Worm (Caenorhabditis elegans) whole organism, L1 larva: Measurements from ENCODE around the gene ZK1320.2.

ENCODE experiments used
- C16A3.4 ChIP-seq: fragments of 150-350 bp; optimal IDR thresholded peaks from 2 replicates; lab custom pipeline; 2014; ENCODE audit warnings: missing biosample characterization, missing genetic modification characterization
- C34B4.2 ChIP-seq: sonication (generic microtip); optimal IDR thresholded peaks from 2 replicates; lab custom pipeline; 2017; ENCODE audit warnings: mild to moderate bottlenecking, missing genetic modification characterization, missing compliant biosample characterization
- aha-1 ChIP-seq: fragments of 150-350 bp; optimal IDR thresholded peaks from 2 replicates; lab custom pipeline; 2014; ENCODE audit warnings: missing biosample characterization, missing genetic modification characterization
- ceh-63 ChIP-seq: fragments of 200-800 bp; sonication (Bioruptor generic); optimal IDR thresholded peaks from 2 replicates; lab custom pipeline; 2018; ENCODE audit warnings: mild to moderate bottlenecking, missing genetic modification characterization, missing compliant biosample characterization
- ceh-82 ChIP-seq, 3 experiments: fragments of 150-350 bp in 1 of 3; sonication (generic microtip) in 2 of 3; optimal IDR thresholded peaks; 2 replicates each; lab custom pipeline; 2014 to 2017; ENCODE audit warnings: missing biosample characterization in 3 of 3, missing genetic modification characterization in 3 of 3
- ceh-88 ChIP-seq: fragments of 200-800 bp; sonication (Bioruptor generic); IDR thresholded peaks from 2 replicates; pipeline ENCODE4 v1.3.6; 2022; ENCODE audit warnings: missing genetic modification characterization, missing compliant biosample characterization
- ces-1 ChIP-seq: fragments of 150-350 bp; optimal IDR thresholded peaks from 2 replicates; lab custom pipeline; 2014; ENCODE audit warnings: missing biosample characterization, missing genetic modification reagents, missing genetic modification characterization
- dpl-1 ChIP-seq, 3 experiments: fragments of 150-350 bp in 2 of 3; sonication (generic microtip) in 1 of 3; optimal IDR thresholded peaks; 2 replicates each; lab custom pipeline; 2014 to 2017; ENCODE audit warnings: missing biosample characterization in 3 of 3, missing genetic modification characterization in 3 of 3, missing genetic modification reagents in 3 of 3
- efl-3 ChIP-seq: fragments of 200-800 bp; sonication (Bioruptor generic); optimal IDR thresholded peaks from 2 replicates; lab custom pipeline; 2018; ENCODE audit warnings: mild to moderate bottlenecking, missing genetic modification characterization, missing compliant biosample characterization
- egl-13 ChIP-seq: sonication (generic microtip); optimal IDR thresholded peaks from 2 replicates; lab custom pipeline; 2016; ENCODE audit warnings: missing genotype, missing genetic modification reagents, missing genetic modification characterization, missing compliant biosample characterization
- egl-27 ChIP-seq, 2 experiments: fragments of 150-350 bp in 1 of 2; sonication (generic microtip); optimal IDR thresholded peaks; 3 replicates each; lab custom pipeline; 2017 to 2018; ENCODE audit warnings: missing biosample characterization in 2 of 2, missing genetic modification characterization in 2 of 2, missing genetic modification reagents in 2 of 2
- elt-3 ChIP-seq, 6 experiments: fragments of 150-350 bp in 1 of 6; sonication (generic microtip); optimal IDR thresholded peaks; 2 replicates each; lab custom pipeline; 2017 to 2018; ENCODE audit warnings: missing biosample characterization in 6 of 6, missing genetic modification characterization in 6 of 6, inconsistent platforms in 1 of 6
- ets-5 ChIP-seq: fragments of 200-800 bp; sonication (Bioruptor generic); IDR thresholded peaks from 2 replicates; pipeline ENCODE4 v1.3.6; 2022; ENCODE audit warnings: missing genetic modification characterization, missing compliant biosample characterization
- fkh-4 ChIP-seq: sonication (generic microtip); optimal IDR thresholded peaks from 2 replicates; lab custom pipeline; 2016; ENCODE audit warnings: missing compliant biosample characterization, missing genetic modification characterization, borderline replicate concordance
- fkh-8 ChIP-seq: sonication (generic microtip); optimal IDR thresholded peaks from 2 replicates; lab custom pipeline; 2016; ENCODE audit warnings: mild to moderate bottlenecking, missing genetic modification characterization, missing compliant biosample characterization
- fos-1 ChIP-seq: fragments of 150-350 bp; optimal IDR thresholded peaks from 2 replicates; lab custom pipeline; 2014; ENCODE audit warnings: missing biosample characterization, missing genetic modification characterization
- grh-1 ChIP-seq: fragments of 200-800 bp; sonication (Bioruptor generic); IDR thresholded peaks from 2 replicates; pipeline ENCODE4 v1.3.6; 2022; ENCODE audit warnings: missing genetic modification reagents, missing genetic modification characterization, missing compliant biosample characterization
- hlh-4 ChIP-seq: sonication (generic microtip); optimal IDR thresholded peaks from 2 replicates; lab custom pipeline; 2016; ENCODE audit warnings: mild to moderate bottlenecking, missing genetic modification characterization, missing compliant biosample characterization
- hpl-2 ChIP-seq: fragments of 150-350 bp; optimal IDR thresholded peaks from 2 replicates; lab custom pipeline; 2014; ENCODE audit warnings: missing biosample characterization, missing genetic modification reagents, missing genetic modification characterization
- irx-1 ChIP-seq: sonication (generic microtip); optimal IDR thresholded peaks from 2 replicates; lab custom pipeline; 2016; ENCODE audit warnings: missing genetic modification characterization, missing compliant biosample characterization
- isw-1 ChIP-seq: fragments of 200-800 bp; sonication (Bioruptor generic); IDR thresholded peaks from 2 replicates; pipeline ENCODE4 v1.3.6; 2022; ENCODE audit warnings: missing genetic modification characterization, missing compliant biosample characterization
- lin-14 ChIP-seq: fragments of 200-800 bp; sonication (Bioruptor generic); optimal IDR thresholded peaks from 2 replicates; lab custom pipeline; 2018; ENCODE audit warnings: mild to moderate bottlenecking, missing genetic modification characterization, moderate library complexity, missing compliant biosample characterization
- lin-15B ChIP-seq: fragments of 150-350 bp; sonication (generic microtip); optimal IDR thresholded peaks from 3 replicates; lab custom pipeline; 2014; ENCODE audit warnings: missing biosample characterization, missing genetic modification characterization
- lir-3 ChIP-seq: sonication (generic microtip); optimal IDR thresholded peaks from 2 replicates; lab custom pipeline; 2016; ENCODE audit warnings: mild to moderate bottlenecking, missing genetic modification characterization, moderate library complexity, missing compliant biosample characterization; ENCODE audit not compliant: poor library complexity
- lsy-2 ChIP-seq, 2 experiments: fragments of 150-350 bp; optimal IDR thresholded peaks; 2 replicates each; lab custom pipeline; 2014; ENCODE audit warnings: missing biosample characterization in 2 of 2, missing genetic modification characterization in 2 of 2
- mab-9 ChIP-seq: fragments of 200-800 bp; sonication (Bioruptor generic); IDR thresholded peaks from 2 replicates; pipeline ENCODE4 v1.3.6; 2022; ENCODE audit warnings: missing genetic modification reagents, missing genetic modification characterization, missing compliant biosample characterization
- mef-2 ChIP-seq: fragments of 150-350 bp; optimal IDR thresholded peaks from 2 replicates; lab custom pipeline; 2014; ENCODE audit warnings: missing biosample characterization, missing genetic modification characterization
- mep-1 ChIP-seq: fragments of 150-350 bp; optimal IDR thresholded peaks from 2 replicates; lab custom pipeline; 2014; ENCODE audit warnings: missing biosample characterization, missing genetic modification characterization
- nhr-11 ChIP-seq: fragments of 150-350 bp; optimal IDR thresholded peaks from 2 replicates; lab custom pipeline; 2014; ENCODE audit warnings: missing biosample characterization, missing genetic modification characterization
- nhr-12 ChIP-seq: sonication (generic microtip); optimal IDR thresholded peaks from 2 replicates; lab custom pipeline; 2017; ENCODE audit warnings: missing biosample characterization, missing genetic modification characterization
- nhr-19 ChIP-seq: fragments of 200-800 bp; sonication (Bioruptor generic); conservative IDR thresholded peaks from 2 replicates; pipeline ENCODE4 v1.3.6; 2022; ENCODE audit warnings: missing genetic modification characterization, missing compliant biosample characterization
- nhr-237 ChIP-seq: fragments of 150-350 bp; optimal IDR thresholded peaks from 2 replicates; lab custom pipeline; 2014; ENCODE audit warnings: missing biosample characterization, missing genetic modification characterization
- nhr-28 ChIP-seq: fragments of 150-350 bp; optimal IDR thresholded peaks from 2 replicates; lab custom pipeline; 2014; ENCODE audit warnings: missing biosample characterization, missing genetic modification characterization
- nhr-77 ChIP-seq: fragments of 150-350 bp; optimal IDR thresholded peaks from 2 replicates; lab custom pipeline; 2014; ENCODE audit warnings: missing biosample characterization, missing genetic modification characterization
- nhr-84 ChIP-seq: sonication (generic microtip); optimal IDR thresholded peaks from 2 replicates; lab custom pipeline; 2017; ENCODE audit warnings: missing biosample characterization, missing genetic modification characterization
- nhr-85 ChIP-seq: sonication (generic microtip); peaks from one replicate; lab custom pipeline; 2016; ENCODE audit warnings: missing genetic modification characterization, inconsistent platforms, missing compliant biosample characterization
- nhr-90 ChIP-seq: sonication (generic microtip); optimal IDR thresholded peaks from 2 replicates; lab custom pipeline; 2016; ENCODE audit warnings: mild to moderate bottlenecking, missing genetic modification characterization, missing compliant biosample characterization; ENCODE audit not compliant: poor library complexity
- pag-3 ChIP-seq: sonication (generic microtip); optimal IDR thresholded peaks from 2 replicates; lab custom pipeline; 2017; ENCODE audit warnings: missing genetic modification characterization, mild to moderate bottlenecking, missing compliant biosample characterization, antibody characterized with exemption, borderline replicate concordance; ENCODE audit not compliant: insufficient read depth
- pqm-1 ChIP-seq: sonication (generic microtip); optimal IDR thresholded peaks from 3 replicates; lab custom pipeline; 2017; ENCODE audit warnings: missing biosample characterization, missing genetic modification characterization
- rnt-1 ChIP-seq: sonication (generic microtip); optimal IDR thresholded peaks from 2 replicates; lab custom pipeline; 2016; ENCODE audit warnings: mild to moderate bottlenecking, missing genetic modification characterization, moderate library complexity, missing compliant biosample characterization
- snpc-4 ChIP-seq: fragments of 150-350 bp; optimal IDR thresholded peaks from 2 replicates; lab custom pipeline; 2014; ENCODE audit warnings: missing biosample characterization, missing genetic modification characterization
- sox-4 ChIP-seq: sonication (generic microtip); optimal IDR thresholded peaks from 2 replicates; lab custom pipeline; 2016; ENCODE audit warnings: missing genetic modification characterization, missing compliant biosample characterization
- sptf-1 ChIP-seq: fragments of 150-350 bp; optimal IDR thresholded peaks from 2 replicates; lab custom pipeline; 2014; ENCODE audit warnings: missing biosample characterization, missing genetic modification characterization
- sup-37 ChIP-seq: fragments of 200-800 bp; sonication (Bioruptor generic); optimal IDR thresholded peaks from 2 replicates; lab custom pipeline; 2018; ENCODE audit warnings: mild to moderate bottlenecking, missing genetic modification characterization, missing compliant biosample characterization
- swsn-7 ChIP-seq: sonication (generic microtip); optimal IDR thresholded peaks from 2 replicates; lab custom pipeline; 2016; ENCODE audit warnings: missing genetic modification characterization, missing compliant biosample characterization
- tbx-2 ChIP-seq: sonication (generic microtip); optimal IDR thresholded peaks from 2 replicates; lab custom pipeline; 2016; ENCODE audit warnings: missing genetic modification characterization, missing compliant biosample characterization
- tlp-1 ChIP-seq: fragments of 150-350 bp; optimal IDR thresholded peaks from 2 replicates; lab custom pipeline; 2014; ENCODE audit warnings: missing biosample characterization, missing genetic modification characterization
- unc-30 ChIP-seq: sonication (generic microtip); optimal IDR thresholded peaks from 2 replicates; lab custom pipeline; 2017; ENCODE audit warnings: missing biosample characterization, missing genetic modification characterization
- unc-62 ChIP-seq: fragments of 150-350 bp; optimal IDR thresholded peaks from 2 replicates; lab custom pipeline; 2014; ENCODE audit warnings: missing biosample characterization, missing genetic modification reagents, missing genetic modification characterization
- xbp-1 ChIP-seq: sonication (generic microtip); optimal IDR thresholded peaks from 2 replicates; lab custom pipeline; 2016; ENCODE audit warnings: missing genetic modification characterization, missing compliant biosample characterization
- zip-4 ChIP-seq: fragments of 200-800 bp; sonication (Bioruptor generic); optimal IDR thresholded peaks from 2 replicates; lab custom pipeline; 2018; ENCODE audit warnings: mild to moderate bottlenecking, missing genetic modification characterization, moderate library complexity, missing compliant biosample characterization
- ztf-11 ChIP-seq, 2 experiments: sonication (generic microtip); optimal IDR thresholded peaks; 2 replicates each; lab custom pipeline; 2016 to 2017; ENCODE audit warnings: missing genetic modification characterization in 2 of 2, missing biosample characterization in 1 of 2, missing compliant biosample characterization in 1 of 2
- ztf-4 ChIP-seq: fragments of 150-350 bp; optimal IDR thresholded peaks from 2 replicates; lab custom pipeline; 2014; ENCODE audit warnings: missing biosample characterization, missing genetic modification characterization

Gene ZK1320.2

DNA sequence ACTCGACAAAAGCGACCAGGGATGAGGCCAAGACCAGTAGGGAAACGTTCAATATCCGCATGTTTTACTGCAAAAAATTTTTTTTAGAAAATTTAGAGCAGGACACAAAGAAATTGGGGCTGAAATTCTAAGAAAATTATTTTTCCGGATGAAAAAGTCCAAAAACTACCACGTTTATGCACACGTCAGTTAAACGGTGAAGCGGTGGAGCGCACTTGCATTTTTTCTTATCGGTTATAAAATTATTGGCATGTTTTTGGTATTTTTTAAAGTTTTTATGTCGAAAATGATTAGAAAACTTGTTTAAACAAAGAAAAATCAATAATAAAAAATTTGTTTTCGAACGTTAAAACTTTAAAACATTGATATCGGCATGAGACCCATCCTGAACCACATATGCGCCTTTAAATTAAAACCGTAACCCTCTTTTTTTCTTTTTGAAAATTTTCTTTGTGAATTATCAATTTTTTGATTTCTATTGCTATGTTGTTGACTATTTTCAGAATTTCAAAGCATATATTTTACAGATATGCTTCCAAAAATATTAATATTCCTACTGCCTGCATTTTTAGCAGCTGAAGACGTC is 34.6 kb downstream of the ZK1320.2 start, which contains the start of the genes dnj-20 and ZK1307.8 (continued):
- TF ChIP-seq nhr-19 (GFP tag; lab: Robert Waterston, UW) (no peak), irx-1 (tag; lab: Kevin White, UChicago) (no peak), zip-4 (GFP tag; lab: Kevin White, UChicago) (no peak), pqm-1 (no peak), xbp-1 (peak; percentile 98), sox-4 (tag; lab: Kevin White, UChicago) (no peak), C16A3.4 (tag; lab: Kevin White, UChicago) (peak; percentile 27), hpl-2 (no peak), elt-3 (tag; optimal IDR thresholded peaks at IDR 0.05; lab: Kevin White, UChicago) (peak in 1 of 6 experiments; percentile 33), egl-13 (no peak), ceh-63 (GFP tag; lab: Kevin White, UChicago) (no peak), lir-3 (tag; lab: Kevin White, UChicago) (no peak), snpc-4 (tag; lab: Kevin White, UChicago) (no peak), nhr-77 (no peak), lsy-2 (tag; optimal IDR thresholded peaks at IDR 0.05; lab: Kevin White, UChicago) (peak; percentile 14 to 46), unc-62 (GFP tag; lab: Kevin White, UChicago) (no peak), mab-9 (no peak), ceh-88 (GFP tag; lab: Robert Waterston, UW) (no peak), mef-2 (tag; lab: Kevin White, UChicago) (no peak), ztf-11 (tag; optimal IDR thresholded peaks at IDR 0.05; lab: Kevin White, UChicago) (no peak), sup-37 (GFP tag; lab: Kevin White, UChicago) (no peak), nhr-90 (tag; lab: Kevin White, UChicago) (no peak), hlh-4 (tag; lab: Kevin White, UChicago) (no peak), ceh-82 (tag; optimal IDR thresholded peaks at IDR 0.05; lab: Kevin White, UChicago) (no peak), grh-1 (GFP tag; lab: Robert Waterston, UW) (no peak), unc-30 (tag; lab: Kevin White, UChicago) (no peak), sptf-1 (tag; lab: Kevin White, UChicago) (no peak), tlp-1 (tag; lab: Kevin White, UChicago) (no peak), nhr-12 (no peak), nhr-85 (tag; lab: Kevin White, UChicago) (no peak), swsn-7 (no peak), ets-5 (no peak), C34B4.2 (no peak), ztf-4 (tag; lab: Kevin White, UChicago) (no peak), fkh-8 (tag; lab: Kevin White, UChicago) (no peak), fos-1 (tag; lab: Kevin White, UChicago) (no peak), aha-1 (no peak), nhr-11 (tag; lab: Kevin White, UChicago) (no peak), egl-27 (tag; optimal IDR thresholded peaks at IDR 0.05; lab: Kevin White, UChicago) (no peak), nhr-237 (tag; lab: Kevin White, UChicago) (no peak), lin-15B (tag; lab: Kevin White, UChicago) (no peak), tbx-2 (tag; lab: Kevin White, UChicago) (no peak), rnt-1 (tag; lab: Kevin White, UChicago) (no peak), ces-1 (GFP tag; lab: Kevin White, UChicago) (no peak), pag-3 (tag; lab: Kevin White, UChicago) (no peak), dpl-1 (GFP tag; optimal IDR thresholded peaks at IDR 0.05; lab: Kevin White, UChicago) (peak in 2 of 3 experiments; percentile 10 to 39), mep-1 (peak; percentile 22), nhr-84 (tag; lab: Kevin White, UChicago) (no peak), nhr-28 (tag; lab: Kevin White, UChicago) (no peak), fkh-4 (tag; lab: Kevin White, UChicago) (no peak), efl-3 (no peak), lin-14 (peak; percentile 19), isw-1 (no peak)
